Fruit fly (Drosophila melanogaster): ENCODE measurements around the gene kirre.

DNA sequence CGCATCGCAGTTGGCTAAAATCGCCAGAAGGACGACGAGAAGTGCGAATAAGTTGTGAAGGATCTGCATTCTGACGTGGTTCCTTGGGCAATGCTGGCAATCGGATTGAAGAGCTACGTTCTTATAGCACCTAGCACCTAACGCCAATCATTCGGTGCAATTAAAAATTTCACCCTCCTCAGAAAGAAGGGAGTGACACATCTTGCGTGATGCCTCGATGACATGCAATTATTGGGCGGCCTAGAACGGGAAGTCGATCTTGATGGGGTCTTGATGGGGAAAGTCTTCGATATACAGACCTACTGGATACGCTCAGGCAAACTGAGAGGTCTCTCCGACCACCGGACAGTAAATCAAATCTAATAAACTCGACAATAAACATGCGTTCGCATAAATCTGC lies 132.6 kb downstream of the kirre start, which contains the start of gene CG14416:
- no peak for TF ChIP-seq achi (GFP tag; optimal IDR thresholded peaks at IDR 0.05)
- TF ChIP-seq CG6854 (GFP tag; optimal IDR thresholded peaks at IDR 0.05), result no peak
- no peak for TF ChIP-seq CG11294 (GFP tag; IDR thresholded peaks at IDR 0.05)
- no peak for TF ChIP-seq OdsH (GFP tag; optimal IDR thresholded peaks at IDR 0.05)
- no peak for TF ChIP-seq topi (GFP tag; optimal IDR thresholded peaks at IDR 0.05)
- no peak for TF ChIP-seq CG11902 (GFP tag; optimal IDR thresholded peaks at IDR 0.05)
- TF ChIP-seq CG6792 (GFP tag; optimal IDR thresholded peaks at IDR 0.05), result no peak
- TF ChIP-seq CG31627 (GFP tag; optimal IDR thresholded peaks at IDR 0.05), result no peak
- TF ChIP-seq CG6808 (GFP tag; optimal IDR thresholded peaks at IDR 0.05), result no peak
- TF ChIP-seq Hr39 (GFP tag; optimal IDR thresholded peaks at IDR 0.05), result no peak

Measured in whole organism, prepupa.